Fruit fly (Drosophila melanogaster) whole organism, prepupa: ENCODE data around the gene CG34377.

Source experiments
- CG11902 ChIP-seq: fragments of 200-800 bp; sonication (Bioruptor generic); optimal IDR thresholded peaks from 3 replicates; lab custom pipeline; 2016; ENCODE audit warnings: missing biosample characterization, missing genetic modification characterization
- CG15336 ChIP-seq: fragments of 200-800 bp; sonication (Bioruptor generic); IDR thresholded peaks from 2 replicates; pipeline ENCODE4 v1.3.6; 2022; ENCODE audit warnings: missing biosample characterization, missing genetic modification characterization
- Eip78C ChIP-seq: fragments of 200-800 bp; sonication (Bioruptor generic); peaks from one replicate; lab custom pipeline; 2016; ENCODE audit warnings: missing biosample characterization, missing genetic modification characterization
- Sox15 ChIP-seq: fragments of 200-800 bp; sonication (Bioruptor generic); optimal IDR thresholded peaks from 3 replicates; lab custom pipeline; 2016; ENCODE audit warnings: missing biosample characterization, missing genetic modification characterization

DNA sequence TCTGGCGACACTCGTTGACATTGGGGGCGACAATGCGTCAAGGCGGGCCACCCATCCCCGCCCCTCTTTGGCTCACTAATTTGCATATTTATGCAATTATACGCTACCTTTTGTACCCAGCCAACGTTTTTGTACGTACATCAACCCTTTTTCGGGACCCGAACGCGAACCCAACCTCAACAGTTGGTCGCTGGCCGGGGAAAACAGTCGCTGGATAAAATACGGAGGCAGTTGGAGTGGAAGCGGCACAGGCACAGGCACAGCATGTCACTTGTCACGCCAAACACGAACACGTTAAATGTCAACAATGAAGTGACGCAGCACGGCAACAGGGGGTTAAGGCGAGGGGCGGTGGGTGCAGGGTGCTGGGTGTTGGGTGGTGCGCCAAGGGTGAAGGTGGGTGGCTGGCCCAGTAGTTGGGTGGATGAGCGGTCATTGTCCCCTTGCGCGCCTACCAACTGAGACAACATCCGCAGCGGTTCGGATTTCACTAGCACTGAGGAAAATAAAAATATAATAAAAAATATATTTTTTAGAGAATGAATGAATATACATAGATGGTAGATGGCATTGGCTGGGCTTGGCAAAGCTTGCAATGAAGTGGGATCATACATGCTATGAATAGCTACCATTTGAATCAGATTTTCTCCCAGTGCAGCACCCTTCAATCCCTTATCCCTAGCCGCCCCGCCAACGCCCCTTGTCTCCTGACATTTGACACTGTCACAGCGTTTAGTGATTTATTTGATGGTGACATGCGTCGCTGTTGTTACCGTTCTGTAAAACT lies 63.0 kb downstream of the CG34377 start:
- TF ChIP-seq Sox15 (GFP tag; lab: Kevin White, UChicago), result no peak
- TF ChIP-seq CG11902, result no peak
- TF ChIP-seq CG15336, result no peak
- no peak for TF ChIP-seq Eip78C (GFP tag; lab: Kevin White, UChicago)
